Worm (Caenorhabditis elegans) whole organism, late embryonic: ENCODE data around the gene ZK1248.5.
"Not testable (repeated sequence)": the region's sequence is repeated elsewhere in the genome, so short reads cannot be mapped to it uniquely, and the experiment has no call there.

Experiments used
- C38D4.7 ChIP-seq: fragments of 200-800 bp; sonication (Bioruptor generic); optimal IDR thresholded peaks from 2 replicates; lab custom pipeline; 2018; ENCODE audit warnings: mild to moderate bottlenecking, missing genetic modification characterization, moderate library complexity, missing compliant biosample characterization
- F13H6.1 ChIP-seq: sonication (generic microtip); optimal IDR thresholded peaks from 2 replicates; lab custom pipeline; 2016; ENCODE audit warnings: missing genetic modification characterization, missing compliant biosample characterization
- K02D7.2 ChIP-seq: sonication (generic microtip); optimal IDR thresholded peaks from 2 replicates; lab custom pipeline; 2017; ENCODE audit warnings: mild to moderate bottlenecking, missing genetic modification characterization, missing compliant biosample characterization
- K09A11.1 ChIP-seq: sonication (generic microtip); optimal IDR thresholded peaks from 2 replicates; lab custom pipeline; 2017; ENCODE audit warnings: antibody characterized with exemption, mild to moderate bottlenecking, missing genetic modification characterization, missing compliant biosample characterization; ENCODE audit not compliant: insufficient read depth
- Y22D7AL.16 ChIP-seq: sonication (generic microtip); optimal IDR thresholded peaks from 2 replicates; lab custom pipeline; 2016; ENCODE audit warnings: missing genetic modification characterization, missing compliant biosample characterization
- ahr-1 ChIP-seq: sonication (generic microtip); optimal IDR thresholded peaks from 2 replicates; lab custom pipeline; 2016; ENCODE audit warnings: missing genetic modification characterization, missing compliant biosample characterization
- ceh-14 ChIP-seq: sonication (generic microtip); optimal IDR thresholded peaks from 2 replicates; lab custom pipeline; 2016; ENCODE audit warnings: missing genotype, missing genetic modification characterization, missing compliant biosample characterization
- ceh-19 ChIP-seq: fragments of 200-800 bp; sonication (Bioruptor generic); optimal IDR thresholded peaks from 2 replicates; lab custom pipeline; 2018; ENCODE audit warnings: mild to moderate bottlenecking, missing genetic modification characterization, missing compliant biosample characterization
- ceh-24 ChIP-seq: sonication (generic microtip); optimal IDR thresholded peaks from 2 replicates; lab custom pipeline; 2016; ENCODE audit warnings: mild to moderate bottlenecking, missing genetic modification characterization, missing compliant biosample characterization
- ceh-31 ChIP-seq: sonication (generic microtip); optimal IDR thresholded peaks from 2 replicates; lab custom pipeline; 2016; ENCODE audit warnings: missing genetic modification characterization, missing compliant biosample characterization
- ceh-48 ChIP-seq: sonication (generic microtip); optimal IDR thresholded peaks from 2 replicates; lab custom pipeline; 2016; ENCODE audit warnings: missing genetic modification characterization, inconsistent platforms, missing compliant biosample characterization
- ceh-9 ChIP-seq: sonication (generic microtip); optimal IDR thresholded peaks from 2 replicates; lab custom pipeline; 2016; ENCODE audit warnings: mild to moderate bottlenecking, missing genetic modification characterization, inconsistent platforms, missing compliant biosample characterization
- che-1 ChIP-seq: sonication (generic microtip); optimal IDR thresholded peaks from 2 replicates; lab custom pipeline; 2016; ENCODE audit warnings: mild to moderate bottlenecking, missing genetic modification characterization, missing compliant biosample characterization
- elt-2 ChIP-seq: sonication (generic microtip); optimal IDR thresholded peaks from 2 replicates; lab custom pipeline; 2016; ENCODE audit warnings: missing genetic modification reagents, missing genetic modification characterization, missing compliant biosample characterization
- ets-4 ChIP-seq: sonication (generic microtip); optimal IDR thresholded peaks from 2 replicates; lab custom pipeline; 2016; ENCODE audit warnings: missing genetic modification characterization, missing compliant biosample characterization
- eyg-1 ChIP-seq: sonication (generic microtip); optimal IDR thresholded peaks from 2 replicates; lab custom pipeline; 2016; ENCODE audit warnings: missing genotype, missing genetic modification characterization, missing compliant biosample characterization
- fkh-10 ChIP-seq: fragments of 150-350 bp; optimal IDR thresholded peaks from 2 replicates; lab custom pipeline; 2014; ENCODE audit warnings: missing biosample characterization, missing genetic modification reagents, missing genetic modification characterization
- hlh-13 ChIP-seq: fragments of 200-800 bp; sonication (Bioruptor generic); optimal IDR thresholded peaks from 2 replicates; lab custom pipeline; 2018; ENCODE audit warnings: mild to moderate bottlenecking, missing genetic modification characterization, missing compliant biosample characterization
- hlh-30 ChIP-seq: sonication (generic microtip); optimal IDR thresholded peaks from 2 replicates; lab custom pipeline; 2017; ENCODE audit warnings: antibody characterized with exemption, missing genetic modification characterization, missing compliant biosample characterization; ENCODE audit not compliant: insufficient read depth
- hlh-8 ChIP-seq: sonication (generic microtip); optimal IDR thresholded peaks from 2 replicates; lab custom pipeline; 2016; ENCODE audit warnings: missing genotype, missing genetic modification characterization, missing compliant biosample characterization
- lin-11 ChIP-seq: fragments of 200-800 bp; sonication (Bioruptor generic); optimal IDR thresholded peaks from 2 replicates; lab custom pipeline; 2018; ENCODE audit warnings: mild to moderate bottlenecking, missing genetic modification characterization, missing compliant biosample characterization
- madf-2 ChIP-seq: sonication (generic microtip); optimal IDR thresholded peaks from 2 replicates; lab custom pipeline; 2017; ENCODE audit warnings: missing genetic modification characterization, missing compliant biosample characterization
- nfya-1 ChIP-seq: sonication (generic microtip); optimal IDR thresholded peaks from 2 replicates; lab custom pipeline; 2017; ENCODE audit warnings: missing genetic modification characterization, mild to moderate bottlenecking, missing compliant biosample characterization, antibody characterized with exemption, moderate library complexity
- nhr-11 ChIP-seq: fragments of 150-350 bp; optimal IDR thresholded peaks from 2 replicates; lab custom pipeline; 2014; ENCODE audit warnings: missing biosample characterization, missing genetic modification characterization
- npax-4 ChIP-seq: sonication (generic microtip); optimal IDR thresholded peaks from 2 replicates; lab custom pipeline; 2016; ENCODE audit warnings: missing genetic modification characterization, missing compliant biosample characterization
- pag-3 ChIP-seq: sonication (generic microtip); optimal IDR thresholded peaks from 2 replicates; lab custom pipeline; 2016; ENCODE audit warnings: missing compliant biosample characterization, missing genetic modification characterization, borderline replicate concordance
- pat-9 ChIP-seq: fragments of 200-800 bp; sonication (Bioruptor generic); optimal IDR thresholded peaks from 2 replicates; lab custom pipeline; 2018; ENCODE audit warnings: mild to moderate bottlenecking, missing genetic modification characterization, moderate library complexity, missing compliant biosample characterization
- pax-1 ChIP-seq: fragments of 150-350 bp; optimal IDR thresholded peaks from 2 replicates; lab custom pipeline; 2014; ENCODE audit warnings: missing biosample characterization, missing genetic modification characterization
- pha-2 ChIP-seq: sonication (generic microtip); optimal IDR thresholded peaks from 2 replicates; lab custom pipeline; 2017; ENCODE audit warnings: mild to moderate bottlenecking, missing genetic modification characterization, missing compliant biosample characterization
- pros-1 ChIP-seq: fragments of 150-350 bp; optimal IDR thresholded peaks from 2 replicates; lab custom pipeline; 2014; ENCODE audit warnings: missing biosample characterization, missing genetic modification reagents, missing genetic modification characterization
- rnt-1 ChIP-seq: sonication (generic microtip); optimal IDR thresholded peaks from 2 replicates; lab custom pipeline; 2016; ENCODE audit warnings: missing genetic modification characterization, missing compliant biosample characterization
- sox-4 ChIP-seq: sonication (generic microtip); optimal IDR thresholded peaks from 2 replicates; lab custom pipeline; 2017; ENCODE audit warnings: mild to moderate bottlenecking, missing genetic modification characterization, inconsistent platforms, missing compliant biosample characterization
- syd-9 ChIP-seq: sonication (generic microtip); optimal IDR thresholded peaks from 2 replicates; lab custom pipeline; 2016; ENCODE audit warnings: mild to moderate bottlenecking, missing genetic modification characterization, moderate library complexity, missing compliant biosample characterization
- tbx-2 ChIP-seq: sonication (generic microtip); optimal IDR thresholded peaks from 2 replicates; lab custom pipeline; 2016; ENCODE audit warnings: missing genetic modification characterization, missing compliant biosample characterization
- tbx-7 ChIP-seq: sonication (generic microtip); optimal IDR thresholded peaks from 2 replicates; lab custom pipeline; 2016; ENCODE audit warnings: missing genotype, missing genetic modification characterization, missing compliant biosample characterization
- zip-5 ChIP-seq: sonication (generic microtip); optimal IDR thresholded peaks from 2 replicates; lab custom pipeline; 2016; ENCODE audit warnings: missing genetic modification characterization, missing compliant biosample characterization
- ztf-16 ChIP-seq: sonication (generic microtip); optimal IDR thresholded peaks from 2 replicates; lab custom pipeline; 2017; ENCODE audit warnings: missing genetic modification characterization, missing compliant biosample characterization

ZK1248.5 gene

ce11 chrII:5804288-5804687 is 6.0 kb upstream of the ZK1248.5 start:
- no peak for TF ChIP-seq pha-2 (tag; lab: Kevin White, UChicago)
- TF ChIP-seq C38D4.7 = no peak
- no peak for TF ChIP-seq tbx-7 (tag; lab: Kevin White, UChicago)
- no peak for TF ChIP-seq syd-9 (tag; lab: Kevin White, UChicago)

- TF ChIP-seq hlh-13 (GFP tag; lab: Kevin White, UChicago) (no peak), K02D7.2 (tag; lab: Kevin White, UChicago) (no peak), pax-1 (tag; lab: Kevin White, UChicago) (no peak), npax-4 (tag; lab: Kevin White, UChicago) (no peak), ceh-9 (no peak), ahr-1 (no peak), lin-11 (tag; lab: Kevin White, UChicago) (no peak), F13H6.1 (no peak), zip-5 (tag; lab: Kevin White, UChicago) (no peak), che-1 (tag; lab: Kevin White, UChicago) (no peak), ets-4 (no peak), elt-2 (tag; lab: Kevin White, UChicago) (no peak), nhr-11 (no peak), ceh-19 (GFP tag; lab: Kevin White, UChicago) (no peak), hlh-30 (tag; lab: Kevin White, UChicago) (no peak), hlh-8 (no peak), ztf-16 (tag; lab: Kevin White, UChicago) (no peak), ceh-48 (tag; lab: Kevin White, UChicago) (no peak), pat-9 (tag; lab: Kevin White, UChicago) (no peak)
Measured at ce11 chrII:5805303-5805702, 5.0 kb upstream of the ZK1248.5 start, which contains the start of gene K05F1.10. Gene K05F1.10, minus strand, starts transcription at chrII:5805473.

- TF ChIP-seq Y22D7AL.16 = no peak
- TF ChIP-seq ceh-48 (tag; lab: Kevin White, UChicago) = no peak
- no peak for TF ChIP-seq hlh-13 (GFP tag; lab: Kevin White, UChicago)
- TF ChIP-seq fkh-10 (GFP tag; lab: Kevin White, UChicago) = no peak
- no peak for TF ChIP-seq ceh-14 (tag; lab: Kevin White, UChicago)
- TF ChIP-seq pha-2 (tag; lab: Kevin White, UChicago) = no peak
Measured at ce11 chrII:5806563-5806962, 3.8 kb upstream of the ZK1248.5 start.

- not testable (repeated sequence) for TF ChIP-seq pag-3 (tag; lab: Kevin White, UChicago); K09A11.1; F13H6.1
Measured at ce11 chrII:5815382-5815781, 5.1 kb downstream of the ZK1248.5 start, which contains the start of gene wago-5. Gene wago-5, minus strand, starts transcription at chrII:5815482.

- TF ChIP-seq npax-4 (tag; lab: Kevin White, UChicago) (no peak), lin-11 (tag; lab: Kevin White, UChicago) (no peak), pax-1 (tag; lab: Kevin White, UChicago) (no peak), che-1 (tag; lab: Kevin White, UChicago) (no peak), ceh-24 (tag; lab: Kevin White, UChicago) (no peak), sox-4 (tag; lab: Kevin White, UChicago) (no peak), pag-3 (tag; lab: Kevin White, UChicago) (no peak), madf-2 (tag; lab: Kevin White, UChicago) (no peak), rnt-1 (no peak), eyg-1 (tag; lab: Kevin White, UChicago) (no peak), pros-1 (tag; lab: Kevin White, UChicago) (no peak), tbx-2 (tag; lab: Kevin White, UChicago) (no peak), nhr-11 (no peak), nfya-1 (tag; lab: Kevin White, UChicago) (no peak), ceh-31 (tag; lab: Kevin White, UChicago) (no peak)
Measured at ce11 chrII:5816346-5816745, 6.0 kb downstream of the ZK1248.5 start, which contains the start of gene ZK1248.20. Gene ZK1248.20, plus strand, starts transcription at chrII:5816646.
